Worm (Caenorhabditis elegans) whole organism, midembryonic: ENCODE measurements around the gene sru-17.
"Not testable (repeated sequence)": the region's sequence is repeated elsewhere in the genome, so short reads cannot be mapped to it uniquely, and the experiment has no call there.

Source experiments
- T22C8.4 ChIP-seq: fragments of 200-800 bp; sonication (Bioruptor generic); IDR thresholded peaks from 2 replicates; pipeline ENCODE4 v1.3.6; 2022; ENCODE audit warnings: missing genetic modification characterization, missing compliant biosample characterization
- cog-1 ChIP-seq: sonication (generic microtip); optimal IDR thresholded peaks from 2 replicates; lab custom pipeline; 2016; ENCODE audit warnings: missing genetic modification characterization, missing compliant biosample characterization
- flt-1 ChIP-seq: fragments of 200-800 bp; sonication (Bioruptor generic); IDR thresholded peaks from 2 replicates; pipeline ENCODE4 v1.3.6; 2022; ENCODE audit warnings: missing genetic modification characterization, missing compliant biosample characterization
- klf-2 ChIP-seq: fragments of 200-800 bp; sonication (Bioruptor generic); conservative IDR thresholded peaks from 2 replicates; pipeline ENCODE4 v1.3.6; 2022; ENCODE audit warnings: missing genetic modification reagents, missing genetic modification characterization, missing compliant biosample characterization
- med-1 ChIP-seq: sonication (generic microtip); optimal IDR thresholded peaks from 2 replicates; lab custom pipeline; 2017; ENCODE audit warnings: missing genetic modification characterization, mild to moderate bottlenecking, missing compliant biosample characterization, antibody characterized with exemption, missing genetic modification reagents; ENCODE audit not compliant: insufficient read depth
- ref-1 ChIP-seq: fragments of 200-800 bp; sonication (Bioruptor generic); conservative IDR thresholded peaks from 2 replicates; pipeline ENCODE4 v1.3.6; 2022; ENCODE audit warnings: missing genetic modification reagents, missing genetic modification characterization, missing compliant biosample characterization
- tab-1 ChIP-seq: fragments of 200-800 bp; sonication (Bioruptor generic); IDR thresholded peaks from 2 replicates; pipeline ENCODE4 v1.3.6; 2022; ENCODE audit warnings: missing genetic modification characterization, missing compliant biosample characterization
- ztf-23 ChIP-seq: fragments of 200-800 bp; sonication (Bioruptor generic); IDR thresholded peaks from 2 replicates; pipeline ENCODE4 v1.3.6; 2022; ENCODE audit warnings: missing genetic modification reagents, missing genetic modification characterization, missing compliant biosample characterization
- ztf-29 ChIP-seq: fragments of 200-800 bp; sonication (Bioruptor generic); IDR thresholded peaks from 2 replicates; pipeline ENCODE4 v1.3.6; 2022; ENCODE audit warnings: missing genetic modification reagents, missing genetic modification characterization, missing compliant biosample characterization

Gene sru-17

ce11 chrIV:12505397-12505796 is at the start of gene sru-17:
sru-17 (plus strand) TSS chrIV:12505697.
- TF ChIP-seq tab-1, flt-1, ref-1 (GFP tag; lab: Robert Waterston, UW): not testable (repeated sequence)

ce11 chrIV:12456613-12457012 is 48.9 kb upstream of the sru-17 start, which contains the start of gene C25G4.7:
C25G4.7 (plus strand) TSS chrIV:12456913.
- TF ChIP-seq ztf-23 (GFP tag; lab: Robert Waterston, UW) (no peak), ref-1 (GFP tag; lab: Robert Waterston, UW) (no peak), cog-1 (tag; lab: Kevin White, UChicago) (no peak), ztf-29 (no peak), flt-1 (GFP tag; lab: Robert Waterston, UW) (no peak), klf-2 (no peak), T22C8.4 (GFP tag; lab: Robert Waterston, UW) (no peak), med-1 (GFP tag; lab: Kevin White, UChicago) (no peak), tab-1 (GFP tag; lab: Robert Waterston, UW) (no peak)

ce11 chrIV:12463370-12463769 is 42.1 kb upstream of the sru-17 start, which contains the start of gene C25G4.8:
C25G4.8 (minus strand) TSS chrIV:12463470.
- TF ChIP-seq ztf-23 (GFP tag; lab: Robert Waterston, UW) = no peak
- TF ChIP-seq ztf-29 = no peak
- no peak for TF ChIP-seq tab-1 (GFP tag; lab: Robert Waterston, UW)
- TF ChIP-seq flt-1 (GFP tag; lab: Robert Waterston, UW) = no peak
- no peak for TF ChIP-seq T22C8.4 (GFP tag; lab: Robert Waterston, UW)
- no peak for TF ChIP-seq med-1 (GFP tag; lab: Kevin White, UChicago)
- no peak for TF ChIP-seq ref-1 (GFP tag; lab: Robert Waterston, UW)
- no peak for TF ChIP-seq klf-2
- TF ChIP-seq cog-1 (tag; lab: Kevin White, UChicago) = no peak

ce11 chrIV:12464822-12465221 is 40.7 kb upstream of the sru-17 start:
- TF ChIP-seq ztf-29 (no peak), klf-2 (no peak), T22C8.4 (GFP tag; lab: Robert Waterston, UW) (no peak), ztf-23 (GFP tag; lab: Robert Waterston, UW) (no peak), med-1 (GFP tag; lab: Kevin White, UChicago) (no peak), cog-1 (tag; lab: Kevin White, UChicago) (no peak), tab-1 (GFP tag; lab: Robert Waterston, UW) (no peak), ref-1 (GFP tag; lab: Robert Waterston, UW) (no peak), flt-1 (GFP tag; lab: Robert Waterston, UW) (no peak)

- TF ChIP-seq klf-2 (no peak), tab-1 (GFP tag; lab: Robert Waterston, UW) (no peak), ztf-29 (no peak), ref-1 (GFP tag; lab: Robert Waterston, UW) (no peak), T22C8.4 (GFP tag; lab: Robert Waterston, UW) (no peak), med-1 (GFP tag; lab: Kevin White, UChicago) (no peak), ztf-23 (GFP tag; lab: Robert Waterston, UW) (no peak), flt-1 (GFP tag; lab: Robert Waterston, UW) (no peak), cog-1 (tag; lab: Kevin White, UChicago) (no peak)
Observed at ce11 chrIV:12467761-12468160, 37.7 kb upstream of the sru-17 start.

- TF ChIP-seq ref-1 (GFP tag; lab: Robert Waterston, UW) (no peak), ztf-29 (no peak), T22C8.4 (GFP tag; lab: Robert Waterston, UW) (no peak), flt-1 (GFP tag; lab: Robert Waterston, UW) (no peak), ztf-23 (GFP tag; lab: Robert Waterston, UW) (no peak), tab-1 (GFP tag; lab: Robert Waterston, UW) (no peak), klf-2 (no peak), cog-1 (tag; lab: Kevin White, UChicago) (no peak), med-1 (GFP tag; lab: Kevin White, UChicago) (no peak)
Observed at ce11 chrIV:12468359-12468758, 37.1 kb upstream of the sru-17 start, which contains the start of gene igdb-2. igdb-2 (plus strand) TSS chrIV:12468659.

ce11 chrIV:12476942-12477341 is 28.6 kb upstream of the sru-17 start, which contains the start of gene T04A11.1:
T04A11.1 (minus strand) TSS chrIV:12477042.
- not testable (repeated sequence) for TF ChIP-seq ztf-29; ztf-23 (GFP tag; lab: Robert Waterston, UW); tab-1 (GFP tag; lab: Robert Waterston, UW)

ce11 chrIV:12478711-12479110 is 26.8 kb upstream of the sru-17 start, which contains the start of gene igdb-1:
igdb-1 (plus strand) TSS chrIV:12479011.
- not testable (repeated sequence) for TF ChIP-seq klf-2; tab-1 (GFP tag; lab: Robert Waterston, UW); ztf-23 (GFP tag; lab: Robert Waterston, UW)

ce11 chrIV:12484479-12484878 is 21.0 kb upstream of the sru-17 start, which contains the start of gene T04A11.4:
T04A11.4 (minus strand) TSS chrIV:12484579.
- TF ChIP-seq klf-2; ref-1 (GFP tag; lab: Robert Waterston, UW); T22C8.4 (GFP tag; lab: Robert Waterston, UW): not testable (repeated sequence)

- no peak for TF ChIP-seq med-1 (GFP tag; lab: Kevin White, UChicago)
- no peak for TF ChIP-seq ztf-29
- TF ChIP-seq flt-1 (GFP tag; lab: Robert Waterston, UW) = no peak
- no peak for TF ChIP-seq ztf-23 (GFP tag; lab: Robert Waterston, UW)
Observed at ce11 chrIV:12487194-12487593, 18.3 kb upstream of the sru-17 start, which contains the start of gene sru-26. sru-26 (plus strand) TSS chrIV:12487494.
